Worm (Caenorhabditis elegans) whole organism, midembryonic: Measurements from ENCODE around the gene T09F5.10.

Experiments used
- cog-1 ChIP-seq: sonication (generic microtip); optimal IDR thresholded peaks from 2 replicates; lab custom pipeline; 2016; ENCODE audit warnings: missing genetic modification characterization, missing compliant biosample characterization
- klf-2 ChIP-seq: fragments of 200-800 bp; sonication (Bioruptor generic); conservative IDR thresholded peaks from 2 replicates; pipeline ENCODE4 v1.3.6; 2022; ENCODE audit warnings: missing genetic modification reagents, missing genetic modification characterization, missing compliant biosample characterization
- med-1 ChIP-seq: sonication (generic microtip); optimal IDR thresholded peaks from 2 replicates; lab custom pipeline; 2017; ENCODE audit warnings: missing genetic modification characterization, mild to moderate bottlenecking, missing compliant biosample characterization, antibody characterized with exemption, missing genetic modification reagents; ENCODE audit not compliant: insufficient read depth
- ref-1 ChIP-seq: fragments of 200-800 bp; sonication (Bioruptor generic); conservative IDR thresholded peaks from 2 replicates; pipeline ENCODE4 v1.3.6; 2022; ENCODE audit warnings: missing genetic modification reagents, missing genetic modification characterization, missing compliant biosample characterization
- tab-1 ChIP-seq: fragments of 200-800 bp; sonication (Bioruptor generic); IDR thresholded peaks from 2 replicates; pipeline ENCODE4 v1.3.6; 2022; ENCODE audit warnings: missing genetic modification characterization, missing compliant biosample characterization
- ztf-23 ChIP-seq: fragments of 200-800 bp; sonication (Bioruptor generic); IDR thresholded peaks from 2 replicates; pipeline ENCODE4 v1.3.6; 2022; ENCODE audit warnings: missing genetic modification reagents, missing genetic modification characterization, missing compliant biosample characterization
- ztf-29 ChIP-seq: fragments of 200-800 bp; sonication (Bioruptor generic); IDR thresholded peaks from 2 replicates; pipeline ENCODE4 v1.3.6; 2022; ENCODE audit warnings: missing genetic modification reagents, missing genetic modification characterization, missing compliant biosample characterization

DNA sequence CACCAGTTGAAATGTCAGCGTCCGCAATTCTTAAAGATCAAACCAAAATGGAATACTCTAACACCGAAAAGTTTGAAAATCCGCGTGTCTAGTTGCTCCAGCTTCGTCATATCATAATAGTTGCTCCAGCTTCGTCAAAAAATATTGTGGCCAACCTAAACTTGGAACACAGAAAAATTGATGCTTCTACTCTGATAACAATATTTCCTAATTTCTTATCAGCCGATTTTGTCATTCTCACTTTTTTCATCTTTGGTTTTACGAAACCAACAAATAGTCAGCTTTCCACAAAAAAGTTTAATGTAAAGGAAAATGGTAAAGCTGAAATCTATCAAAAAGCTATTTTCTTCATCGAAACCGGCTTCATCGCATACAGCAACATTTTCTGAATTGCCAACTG lies 2.5 kb downstream of the T09F5.10 start, which contains the start of gene fbxa-84:
- TF ChIP-seq tab-1 (no peak), ztf-29 (GFP tag; lab: Robert Waterston, UW) (no peak), cog-1 (no peak), med-1 (GFP tag; lab: Kevin White, UChicago) (no peak), ref-1 (no peak), klf-2 (GFP tag; lab: Robert Waterston, UW) (no peak), ztf-23 (GFP tag; lab: Robert Waterston, UW) (no peak)
